Fruit fly (Drosophila melanogaster): ENCODE results near the gene Polr1E.

The Polr1E gene

dm6 chr3R:18274328-18275098 is 27.0 kb downstream of the Polr1E start, which contains the start of the genes Vps39 and eIF1A (continued):
- TF ChIP-seq CG8089 (GFP tag; optimal IDR thresholded peaks at IDR 0.05) (no peak), Chrac-16 (GFP tag; optimal IDR thresholded peaks at IDR 0.05) (peak; percentile 44), tna (GFP tag; IDR thresholded peaks at IDR 0.05; ENCODE audit: partially characterized antibody) (peak; percentile 83), CG34422 (GFP tag; IDR thresholded peaks at IDR 0.05) (no peak), dmrt99B (tag; optimal IDR thresholded peaks at IDR 0.05) (no peak), stc (GFP tag; IDR thresholded peaks at IDR 0.05) (no peak), tx (GFP tag; optimal IDR thresholded peaks at IDR 0.05) (peak; percentile 3), CG18764 (GFP tag; optimal IDR thresholded peaks at IDR 0.05) (no peak), Ssrp (tag; optimal IDR thresholded peaks at IDR 0.05) (no peak), maf-S (GFP tag; optimal IDR thresholded peaks at IDR 0.05) (peak; percentile 44), CG17612 (GFP tag; IDR thresholded peaks at IDR 0.05) (no peak), CG3065 (GFP tag; optimal IDR thresholded peaks at IDR 0.05) (no peak), CG11093 (GFP tag; IDR thresholded peaks at IDR 0.05) (no peak), CG18262 (tag; optimal IDR thresholded peaks at IDR 0.05) (peak; percentile 45), CkIIα-i1 (GFP tag; IDR thresholded peaks at IDR 0.05) (no peak), Med (GFP tag) (peak; percentile 60), CG9727 (GFP tag; optimal IDR thresholded peaks at IDR 0.05) (peak; percentile 54), CG15696 (tag; optimal IDR thresholded peaks at IDR 0.05) (peak; percentile 41), Oaz (GFP tag; IDR thresholded peaks at IDR 0.05) (no peak), Taf1 (GFP tag; IDR thresholded peaks at IDR 0.05) (no peak), Sox100B (GFP tag; optimal IDR thresholded peaks at IDR 0.05) (no peak), CG1647 (GFP tag; optimal IDR thresholded peaks at IDR 0.05) (no peak), slp2 (GFP tag; optimal IDR thresholded peaks at IDR 0.05) (no peak), CG12659 (GFP tag; optimal IDR thresholded peaks at IDR 0.05) (peak; percentile 73), oc (tag; optimal IDR thresholded peaks at IDR 0.05) (no peak), so (GFP tag; IDR thresholded peaks at IDR 0.05) (0 out of 3 replicates have a peak, but pooled peaks have one; percentile 14), klu (GFP tag; IDR thresholded peaks at IDR 0.05) (no peak), Scr (GFP tag; IDR thresholded peaks at IDR 0.05; ENCODE audit: partially characterized antibody) (peak; percentile 92), CG6654 (GFP tag; optimal IDR thresholded peaks at IDR 0.05) (no peak), CG9817 (tag; optimal IDR thresholded peaks at IDR 0.05) (peak; percentile 46), Trl (optimal IDR thresholded peaks at IDR 0.05) (no peak), Trl (GFP tag; optimal IDR thresholded peaks at IDR 0.05) (peak; percentile 29), CG17385 (GFP tag; optimal IDR thresholded peaks at IDR 0.05) (no peak), Elba2 (GFP tag; optimal IDR thresholded peaks at IDR 0.05) (no peak), btn (GFP tag; optimal IDR thresholded peaks at IDR 0.05) (no peak), br (optimal IDR thresholded peaks at IDR 0.05) (no peak), CG33213 (GFP tag; optimal IDR thresholded peaks at IDR 0.05) (peak; percentile 5), eve (GFP tag; optimal IDR thresholded peaks at IDR 0.05) (no peak), CG9932 (GFP tag; IDR thresholded peaks at IDR 0.05) (peak; percentile 68), HmgD (GFP tag; optimal IDR thresholded peaks at IDR 0.05) (no peak), Pdp1 (GFP tag; optimal IDR thresholded peaks at IDR 0.05) (peak in 1 of 2 experiments; percentile 38), jumu (GFP tag; optimal IDR thresholded peaks at IDR 0.05) (no peak), schlank (tag; optimal IDR thresholded peaks at IDR 0.05) (no peak), CG5180 (GFP tag; optimal IDR thresholded peaks at IDR 0.05) (no peak), Hand (GFP tag; optimal IDR thresholded peaks at IDR 0.05) (peak; percentile 14), CG1602 (GFP tag; optimal IDR thresholded peaks at IDR 0.05) (no peak), Xbp1 (GFP tag; optimal IDR thresholded peaks at IDR 0.05) (peak; percentile 48), CG3838 (GFP tag; optimal IDR thresholded peaks at IDR 0.05) (peak; percentile 2), CG2678 (tag; optimal IDR thresholded peaks at IDR 0.05) (no peak), CG11560 (tag; IDR thresholded peaks at IDR 0.05) (no peak), gcm (GFP tag; optimal IDR thresholded peaks at IDR 0.05) (no peak)
